Worm (Caenorhabditis elegans) whole organism, L3 larva: ENCODE data around the gene pro-1.

Source experiments
- R02D3.7 ChIP-seq: fragments of 150-350 bp; optimal IDR thresholded peaks from 2 replicates; lab custom pipeline; 2014; ENCODE audit warnings: missing biosample characterization, missing genetic modification characterization
- ZK546.5 ChIP-seq: sonication (generic microtip); optimal IDR thresholded peaks from 2 replicates; lab custom pipeline; 2017; ENCODE audit warnings: missing biosample characterization, missing genetic modification characterization
- aly-2 ChIP-seq: fragments of 150-350 bp; optimal IDR thresholded peaks from 2 replicates; lab custom pipeline; 2014; ENCODE audit warnings: missing biosample characterization, missing genetic modification characterization
- ama-1 ChIP-seq: fragments of 150-350 bp; optimal IDR thresholded peaks from 2 replicates; lab custom pipeline; 2018
- ceh-82 ChIP-seq: fragments of 150-350 bp; optimal IDR thresholded peaks from 2 replicates; lab custom pipeline; 2014; ENCODE audit warnings: missing biosample characterization, missing genetic modification characterization
- ceh-9 ChIP-seq: sonication (generic microtip); optimal IDR thresholded peaks from 2 replicates; lab custom pipeline; 2018; ENCODE audit warnings: missing biosample characterization, missing genetic modification characterization
- daf-12 ChIP-seq: fragments of 150-350 bp; optimal IDR thresholded peaks from 2 replicates; lab custom pipeline; 2014; ENCODE audit warnings: missing biosample characterization, missing genetic modification reagents, missing genetic modification characterization
- egl-5 ChIP-seq: fragments of 150-350 bp; optimal IDR thresholded peaks from 2 replicates; lab custom pipeline; 2017; ENCODE audit warnings: missing biosample characterization, missing genetic modification reagents, missing genetic modification characterization, inconsistent platforms
- elt-1 ChIP-seq: fragments of 150-350 bp; optimal IDR thresholded peaks from 2 replicates; lab custom pipeline; 2014; ENCODE audit warnings: missing biosample characterization, missing genetic modification characterization
- elt-2 ChIP-seq: sonication (generic microtip); optimal IDR thresholded peaks from 2 replicates; lab custom pipeline; 2016; ENCODE audit warnings: missing genetic modification reagents, mild to moderate bottlenecking, missing genetic modification characterization, missing compliant biosample characterization
- elt-3 ChIP-seq, 3 experiments: fragments of 150-350 bp in 1 of 3; sonication (generic microtip) in 2 of 3; optimal IDR thresholded peaks; 2 replicates in 2 of 3; 4 replicates in 1 of 3; lab custom pipeline; 2014 to 2017; ENCODE audit warnings: missing biosample characterization in 3 of 3, missing genetic modification characterization in 3 of 3
- eor-1 ChIP-seq, 2 experiments: fragments of 150-350 bp; optimal IDR thresholded peaks; 2 replicates each; lab custom pipeline; 2014 to 2018; ENCODE audit warnings: missing biosample characterization in 2 of 2, missing genetic modification characterization in 2 of 2
- fkh-10 ChIP-seq: sonication (generic microtip); optimal IDR thresholded peaks from 2 replicates; lab custom pipeline; 2017; ENCODE audit warnings: missing biosample characterization, missing genetic modification reagents, missing genetic modification characterization
- fos-1 ChIP-seq: fragments of 150-350 bp; optimal IDR thresholded peaks from 2 replicates; lab custom pipeline; 2014; ENCODE audit warnings: missing biosample characterization, missing genetic modification characterization
- hmg-11 ChIP-seq: sonication (generic microtip); optimal IDR thresholded peaks from 2 replicates; lab custom pipeline; 2016; ENCODE audit warnings: missing genetic modification characterization, missing compliant biosample characterization
- jun-1 ChIP-seq: fragments of 150-350 bp; optimal IDR thresholded peaks from 2 replicates; lab custom pipeline; 2014; ENCODE audit warnings: missing biosample characterization, missing genetic modification reagents, missing genetic modification characterization
- lin-15B ChIP-seq: fragments of 150-350 bp; optimal IDR thresholded peaks from 2 replicates; lab custom pipeline; 2014; ENCODE audit warnings: missing biosample characterization, missing genetic modification characterization
- lin-39 ChIP-seq: fragments of 150-350 bp; optimal IDR thresholded peaks from 2 replicates; lab custom pipeline; 2018; ENCODE audit warnings: missing biosample characterization, missing genetic modification reagents, missing genetic modification characterization
- mdl-1 ChIP-seq: fragments of 150-350 bp; optimal IDR thresholded peaks from 2 replicates; lab custom pipeline; 2014; ENCODE audit warnings: missing biosample characterization, missing genetic modification characterization
- mml-1 ChIP-seq: fragments of 150-350 bp; sonication (generic microtip); optimal IDR thresholded peaks from 3 replicates; lab custom pipeline; 2014; ENCODE audit warnings: missing biosample characterization, missing genetic modification characterization
- nfya-1 ChIP-seq: sonication (generic microtip); optimal IDR thresholded peaks from 2 replicates; lab custom pipeline; 2017; ENCODE audit warnings: missing genetic modification characterization, mild to moderate bottlenecking, missing compliant biosample characterization, antibody characterized with exemption, moderate library complexity; ENCODE audit not compliant: insufficient read depth
- nhr-11 ChIP-seq: fragments of 150-350 bp; optimal IDR thresholded peaks from 2 replicates; lab custom pipeline; 2014; ENCODE audit warnings: missing biosample characterization, missing genetic modification characterization
- nhr-12 ChIP-seq: fragments of 150-350 bp; optimal IDR thresholded peaks from 2 replicates; lab custom pipeline; 2014; ENCODE audit warnings: missing biosample characterization, missing genetic modification characterization
- nhr-237 ChIP-seq: fragments of 150-350 bp; optimal IDR thresholded peaks from 2 replicates; lab custom pipeline; 2014; ENCODE audit warnings: missing biosample characterization, missing genetic modification characterization
- nhr-25 ChIP-seq: sonication (generic microtip); optimal IDR thresholded peaks from 2 replicates; lab custom pipeline; 2017; ENCODE audit warnings: missing biosample characterization, missing genetic modification characterization
- nhr-67 ChIP-seq: fragments of 150-350 bp; optimal IDR thresholded peaks from 2 replicates; lab custom pipeline; 2014; ENCODE audit warnings: missing biosample characterization, missing genetic modification characterization
- nhr-76 ChIP-seq: fragments of 150-350 bp; sonication (generic microtip); optimal IDR thresholded peaks from 5 replicates; lab custom pipeline; 2014; ENCODE audit warnings: missing biosample characterization, missing genetic modification characterization
- pqm-1 ChIP-seq: fragments of 150-350 bp; optimal IDR thresholded peaks from 2 replicates; lab custom pipeline; 2017; ENCODE audit warnings: missing biosample characterization, missing genetic modification characterization, inconsistent platforms
- sea-2 ChIP-seq: fragments of 150-350 bp; sonication (generic microtip); optimal IDR thresholded peaks from 4 replicates; lab custom pipeline; 2014; ENCODE audit warnings: missing biosample characterization, missing genetic modification reagents, missing genetic modification characterization
- skn-1 ChIP-seq: fragments of 150-350 bp; optimal IDR thresholded peaks from 2 replicates; lab custom pipeline; 2014; ENCODE audit warnings: missing biosample characterization, missing genetic modification characterization
- tbx-2 ChIP-seq: sonication (generic microtip); optimal IDR thresholded peaks from 2 replicates; lab custom pipeline; 2016; ENCODE audit warnings: mild to moderate bottlenecking, missing genetic modification characterization, missing compliant biosample characterization
- unc-39 ChIP-seq: sonication (generic microtip); optimal IDR thresholded peaks from 4 replicates; lab custom pipeline; 2017; ENCODE audit warnings: missing biosample characterization, missing genetic modification characterization
- zag-1 ChIP-seq: fragments of 150-350 bp; optimal IDR thresholded peaks from 2 replicates; lab custom pipeline; 2014; ENCODE audit warnings: missing biosample characterization, missing genetic modification characterization
- ztf-11 ChIP-seq: fragments of 150-350 bp; optimal IDR thresholded peaks from 2 replicates; lab custom pipeline; 2014; ENCODE audit warnings: missing biosample characterization, missing genetic modification characterization
- ztf-4 ChIP-seq: fragments of 150-350 bp; optimal IDR thresholded peaks from 2 replicates; lab custom pipeline; 2014; ENCODE audit warnings: missing biosample characterization, missing genetic modification characterization

The pro-1 gene

DNA sequence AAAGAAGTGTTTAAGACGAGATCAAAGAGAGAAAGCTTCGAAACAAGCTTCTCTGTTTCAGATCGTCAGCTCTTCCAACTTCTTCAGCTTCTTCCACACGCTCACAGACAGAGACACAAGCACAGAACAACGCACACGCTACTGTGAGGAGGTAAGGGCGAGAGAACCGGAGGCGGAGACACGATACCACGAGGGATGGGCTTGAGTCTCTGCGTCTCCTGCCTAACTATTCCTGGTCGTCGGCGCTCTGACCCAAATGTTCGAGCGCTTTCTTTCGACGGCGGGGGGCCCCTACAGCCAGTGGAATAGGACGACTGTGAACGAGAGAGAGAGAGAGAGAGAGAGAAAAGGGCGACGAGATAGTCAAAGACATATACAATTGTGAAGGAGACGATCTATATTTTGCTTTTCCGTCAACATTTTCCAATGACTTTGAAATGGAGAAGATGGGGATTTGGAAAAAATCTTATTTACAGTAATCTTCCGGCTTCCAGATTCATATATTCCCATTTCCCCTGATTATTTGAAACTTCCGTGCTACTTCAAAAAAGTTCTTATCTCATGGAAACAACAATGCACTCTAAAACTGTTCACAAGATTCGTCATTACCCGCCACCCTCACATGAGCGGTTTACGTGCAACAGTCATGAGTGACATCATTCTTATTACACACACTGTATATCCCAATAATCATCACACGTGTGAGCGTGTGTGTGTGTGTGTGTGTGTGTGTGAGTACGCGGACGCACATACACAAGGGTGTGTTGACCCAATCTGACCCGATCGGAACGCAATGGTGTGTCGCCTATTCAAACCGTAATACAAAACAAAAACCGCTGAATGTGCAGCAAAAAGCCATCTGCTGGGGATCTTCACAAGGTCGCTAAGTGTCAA, 7.2 kb upstream of the pro-1 start (continued):
- TF ChIP-seq ceh-9 (tag; lab: Kevin White, UChicago) (no peak), fkh-10 (GFP tag; lab: Kevin White, UChicago) (peak; percentile 93), egl-5 (peak; percentile 44), mdl-1 (tag; lab: Kevin White, UChicago) (peak; percentile 89), nhr-237 (tag; lab: Kevin White, UChicago) (no peak), ceh-82 (tag; lab: Kevin White, UChicago) (no peak), daf-12 (no peak), nhr-67 (tag; lab: Kevin White, UChicago) (no peak), jun-1 (peak; percentile 72), nhr-25 (tag; lab: Kevin White, UChicago) (peak; percentile 84), hmg-11 (tag; lab: Kevin White, UChicago) (peak; percentile 78), nhr-11 (tag; lab: Kevin White, UChicago) (peak; percentile 84), nhr-12 (tag; lab: Kevin White, UChicago) (no peak), mml-1 (tag; lab: Kevin White, UChicago) (no peak), elt-3 (tag; optimal IDR thresholded peaks at IDR 0.05; lab: Kevin White, UChicago) (no peak), skn-1 (tag; lab: Kevin White, UChicago) (peak; percentile 46), R02D3.7 (tag; lab: Kevin White, UChicago) (peak; percentile 62), lin-15B (peak; percentile 63), eor-1 (tag; optimal IDR thresholded peaks at IDR 0.05; lab: Kevin White, UChicago) (no peak), tbx-2 (tag; lab: Kevin White, UChicago) (peak; percentile 37), aly-2 (tag; lab: Kevin White, UChicago) (no peak), zag-1 (tag; lab: Kevin White, UChicago) (no peak), pqm-1 (peak; percentile 63)
- TF ChIP-seq, all 47 proteins: peak for 27

DNA sequence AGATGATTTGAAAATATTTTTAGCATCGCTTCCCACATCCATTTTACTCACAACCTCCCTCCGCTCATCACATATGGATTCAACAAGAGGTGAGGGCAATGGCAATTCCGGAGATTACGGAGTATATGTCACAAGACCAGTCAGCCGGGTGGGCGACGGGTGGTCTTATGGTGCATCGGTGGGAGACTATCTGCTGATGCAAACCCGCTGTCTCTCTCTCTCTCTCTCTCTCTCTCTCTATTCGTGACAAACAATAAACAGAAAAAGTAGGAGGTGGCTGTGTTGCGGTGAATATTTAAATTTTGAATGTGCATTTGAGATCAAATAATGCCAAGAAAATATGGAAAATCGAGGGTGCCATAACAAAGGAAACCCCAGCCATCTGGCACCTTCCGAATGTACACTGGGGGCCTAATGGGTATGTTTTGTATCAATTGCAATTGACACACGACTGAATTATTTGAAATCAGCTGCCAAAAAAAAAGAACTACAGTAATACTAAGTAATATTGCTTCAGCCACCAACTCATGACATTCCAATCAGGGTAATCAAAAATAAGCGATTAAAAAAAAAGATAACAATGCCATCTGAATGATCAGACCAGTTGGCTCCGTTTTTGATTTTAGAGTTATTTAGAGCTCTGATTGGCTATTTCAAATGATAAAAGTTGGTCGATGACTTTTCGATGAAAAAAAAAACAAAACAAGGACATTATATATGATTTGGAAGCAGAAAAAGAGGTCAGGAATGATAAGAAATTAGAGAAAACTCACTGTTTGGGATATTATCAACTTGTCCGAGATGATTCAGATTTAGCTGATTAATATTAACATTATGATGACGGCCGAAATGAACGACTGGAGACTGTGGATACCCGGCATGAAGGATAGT, 6.3 kb upstream of the pro-1 start:
- TF ChIP-seq ama-1 = peak; percentile 85
- TF ChIP-seq ceh-82 (tag; lab: Kevin White, UChicago) = no peak
- no peak for TF ChIP-seq elt-1 (tag; lab: Kevin White, UChicago)
- peak; percentile 53 for TF ChIP-seq nfya-1
- TF ChIP-seq pqm-1 = peak; percentile 51
- peak; percentile 61 for TF ChIP-seq jun-1
- no peak for TF ChIP-seq nhr-67 (tag; lab: Kevin White, UChicago)
- TF ChIP-seq lin-15B = no peak
- TF ChIP-seq lin-39 (tag; lab: Kevin White, UChicago) = no peak
- TF ChIP-seq zag-1 (tag; lab: Kevin White, UChicago) = no peak
- no peak for TF ChIP-seq R02D3.7 (tag; lab: Kevin White, UChicago)
- no peak for TF ChIP-seq ceh-9 (tag; lab: Kevin White, UChicago)
- no peak for TF ChIP-seq daf-12
- peak; percentile 25 for TF ChIP-seq elt-2 (tag; lab: Kevin White, UChicago)
- TF ChIP-seq egl-5 = no peak
- TF ChIP-seq mdl-1 (tag; lab: Kevin White, UChicago) = no peak
- TF ChIP-seq ZK546.5 (tag; lab: Kevin White, UChicago) = no peak
- TF ChIP-seq fkh-10 (GFP tag; lab: Kevin White, UChicago) = no peak
- no peak for TF ChIP-seq ztf-11 (tag; lab: Kevin White, UChicago)
- no peak for TF ChIP-seq fos-1 (tag; lab: Kevin White, UChicago)
- TF ChIP-seq nhr-25 (tag; lab: Kevin White, UChicago) = peak; percentile 31
- no peak for TF ChIP-seq mml-1 (tag; lab: Kevin White, UChicago)
- no peak for TF ChIP-seq sea-2 (GFP tag; lab: Kevin White, UChicago)
- no peak for TF ChIP-seq skn-1 (tag; lab: Kevin White, UChicago)
- TF ChIP-seq eor-1 (tag; optimal IDR thresholded peaks at IDR 0.05; lab: Kevin White, UChicago) = no peak

ce11 chrII:10547311-10547710, 5.5 kb upstream of the pro-1 start:
- peak; percentile 4 for TF ChIP-seq nhr-25 (tag; lab: Kevin White, UChicago)
- TF ChIP-seq lin-15B = no peak
- peak; percentile 3 for TF ChIP-seq lin-39 (tag; lab: Kevin White, UChicago)

- TF ChIP-seq nfya-1 (peak; percentile 5), ama-1 (no peak), nhr-25 (tag; lab: Kevin White, UChicago) (peak; percentile 24), nhr-76 (tag; lab: Kevin White, UChicago) (no peak), nhr-11 (tag; lab: Kevin White, UChicago) (peak; percentile 3), unc-39 (no peak), lin-39 (tag; lab: Kevin White, UChicago) (peak; percentile 14), pqm-1 (no peak), ztf-4 (tag; lab: Kevin White, UChicago) (peak; percentile 36), elt-3 (tag; optimal IDR thresholded peaks at IDR 0.05; lab: Kevin White, UChicago) (no peak)
Observed at ce11 chrII:10546784-10547087, 4.9 kb upstream of the pro-1 start.
